Fruit fly (Drosophila melanogaster): ENCODE results near the gene CG9521.

dm6 chrX:14802611-14803110, 50.4 kb downstream of the CG9521 start:
- TF ChIP-seq CG15710 (tag; optimal IDR thresholded peaks at IDR 0.05), result no peak
- no peak for TF ChIP-seq gl (tag; optimal IDR thresholded peaks at IDR 0.05)

Measured in whole organism, pupa.